Fruit fly (Drosophila melanogaster) whole organism, prepupa: ENCODE results near the gene Or85f.
A peak's percentile ranks its signal among the peaks of the same experiment; 100 is the strongest.

ENCODE experiments used
- Blimp-1 ChIP-seq: fragments of 200-800 bp; sonication (Bioruptor generic); optimal IDR thresholded peaks from 3 replicates; lab custom pipeline; 2017; ENCODE audit warnings: missing biosample characterization, missing genetic modification characterization, mild to moderate bottlenecking, moderate library complexity, missing genetic modification reagents
- CG10631 ChIP-seq: fragments of 200-800 bp; sonication (Bioruptor generic); optimal IDR thresholded peaks from 2 replicates; lab custom pipeline; 2016; ENCODE audit warnings: missing biosample characterization, missing genetic modification characterization
- CG10669 ChIP-seq: fragments of 200-800 bp; sonication (Bioruptor generic); optimal IDR thresholded peaks from 3 replicates; lab custom pipeline; 2018; ENCODE audit warnings: missing biosample characterization, mild to moderate bottlenecking, missing genetic modification characterization, moderate library complexity
- CG11294 ChIP-seq: fragments of 200-800 bp; sonication (Bioruptor generic); IDR thresholded peaks from 2 replicates; pipeline ENCODE4 v1.3.6; 2022; ENCODE audit warnings: missing biosample characterization, missing genetic modification characterization
- CG11762 ChIP-seq: fragments of 200-800 bp; sonication (Bioruptor generic); optimal IDR thresholded peaks from 3 replicates; lab custom pipeline; 2016; ENCODE audit warnings: missing biosample characterization, missing genetic modification characterization; ENCODE audit not compliant: insufficient read depth
- CG15336 ChIP-seq: fragments of 200-800 bp; sonication (Bioruptor generic); IDR thresholded peaks from 2 replicates; pipeline ENCODE4 v1.3.6; 2022; ENCODE audit warnings: missing biosample characterization, missing genetic modification characterization
- CG1621 ChIP-seq: fragments of 200-800 bp; sonication (Bioruptor generic); optimal IDR thresholded peaks from 3 replicates; lab custom pipeline; 2018; ENCODE audit warnings: missing biosample characterization, mild to moderate bottlenecking, missing genetic modification characterization
- CG16779 ChIP-seq: fragments of 200-800 bp; sonication (Bioruptor generic); optimal IDR thresholded peaks from 3 replicates; lab custom pipeline; 2017; ENCODE audit warnings: missing biosample characterization, mild to moderate bottlenecking, missing genetic modification characterization
- CG3032 ChIP-seq: fragments of 200-800 bp; optimal IDR thresholded peaks from 2 replicates; lab custom pipeline; 2019; ENCODE audit warnings: missing biosample characterization, mild to moderate bottlenecking, missing genetic modification characterization, moderate library complexity
- CG31627 ChIP-seq: fragments of 200-800 bp; sonication (Bioruptor generic); optimal IDR thresholded peaks from 3 replicates; lab custom pipeline; 2016; ENCODE audit warnings: missing biosample characterization, missing genetic modification characterization
- CG32006 ChIP-seq: fragments of 200-800 bp; sonication (Bioruptor generic); optimal IDR thresholded peaks from 3 replicates; lab custom pipeline; 2017; ENCODE audit warnings: missing biosample characterization, mild to moderate bottlenecking, missing genetic modification characterization
- CG34406 ChIP-seq: fragments of 200-800 bp; sonication (Bioruptor generic); optimal IDR thresholded peaks from 3 replicates; lab custom pipeline; 2016; ENCODE audit warnings: missing biosample characterization, missing genetic modification characterization
- CG3919 ChIP-seq: fragments of 200-800 bp; sonication (Bioruptor generic); optimal IDR thresholded peaks from 3 replicates; lab custom pipeline; 2016; ENCODE audit warnings: missing biosample characterization, missing genetic modification characterization
- CG4318 ChIP-seq: fragments of 200-800 bp; sonication (Bioruptor generic); optimal IDR thresholded peaks from 3 replicates; lab custom pipeline; 2017; ENCODE audit warnings: missing biosample characterization, mild to moderate bottlenecking, missing genetic modification characterization
- CG6163 ChIP-seq: fragments of 200-800 bp; sonication (Bioruptor generic); IDR thresholded peaks from 3 replicates; pipeline ENCODE4 v1.3.6; 2022; ENCODE audit warnings: missing biosample characterization, missing genetic modification characterization
- CG6276 ChIP-seq: fragments of 200-800 bp; sonication (Bioruptor generic); optimal IDR thresholded peaks from 2 replicates; lab custom pipeline; 2017; ENCODE audit warnings: missing biosample characterization, mild to moderate bottlenecking, missing genetic modification characterization
- CG6792 ChIP-seq: fragments of 200-800 bp; sonication (Bioruptor generic); optimal IDR thresholded peaks from 3 replicates; lab custom pipeline; 2016; ENCODE audit warnings: missing biosample characterization, missing genetic modification characterization
- CG7368 ChIP-seq: fragments of 200-800 bp; sonication (Bioruptor generic); optimal IDR thresholded peaks from 3 replicates; lab custom pipeline; 2016; ENCODE audit warnings: missing biosample characterization, missing genetic modification characterization
- CG8119 ChIP-seq: fragments of 200-800 bp; sonication (Bioruptor generic); IDR thresholded peaks from 3 replicates; pipeline ENCODE4 v1.3.6; 2022; ENCODE audit warnings: missing biosample characterization, missing genetic modification characterization
- CG8319 ChIP-seq: fragments of 200-800 bp; sonication (Bioruptor generic); optimal IDR thresholded peaks from 3 replicates; lab custom pipeline; 2016; ENCODE audit warnings: missing biosample characterization, missing genetic modification characterization
- CG8632 ChIP-seq: fragments of 200-800 bp; sonication (Bioruptor generic); optimal IDR thresholded peaks from 3 replicates; lab custom pipeline; 2016; ENCODE audit warnings: missing biosample characterization, missing genetic modification characterization
- CG9139 ChIP-seq: fragments of 200-800 bp; sonication (Bioruptor generic); optimal IDR thresholded peaks from 3 replicates; lab custom pipeline; 2017; ENCODE audit warnings: missing biosample characterization, mild to moderate bottlenecking, missing genetic modification characterization
- Eip78C ChIP-seq: fragments of 200-800 bp; sonication (Bioruptor generic); peaks from one replicate; lab custom pipeline; 2016; ENCODE audit warnings: missing biosample characterization, missing genetic modification characterization
- Gug ChIP-seq: fragments of 200-800 bp; sonication (Bioruptor generic); IDR thresholded peaks from 2 replicates; pipeline ENCODE4 v1.3.6; 2022; ENCODE audit warnings: missing biosample characterization, missing genetic modification characterization
- Hr38 ChIP-seq: sonication (Bioruptor generic); optimal IDR thresholded peaks from 2 replicates; lab custom pipeline; 2016; ENCODE audit warnings: missing biosample characterization, missing genetic modification characterization
- Hr39 ChIP-seq: fragments of 200-800 bp; sonication (Bioruptor generic); optimal IDR thresholded peaks from 2 replicates; lab custom pipeline; 2016; ENCODE audit warnings: missing biosample characterization, missing genetic modification characterization
- Hr4 ChIP-seq: fragments of 200-800 bp; sonication (Bioruptor generic); optimal IDR thresholded peaks from 3 replicates; lab custom pipeline; 2016; ENCODE audit warnings: missing biosample characterization, missing genetic modification characterization
- Lpt ChIP-seq: fragments of 200-800 bp; sonication (Bioruptor generic); optimal IDR thresholded peaks from 3 replicates; lab custom pipeline; 2016; ENCODE audit warnings: missing biosample characterization, missing genetic modification characterization
- OdsH ChIP-seq: fragments of 200-800 bp; sonication (Bioruptor generic); optimal IDR thresholded peaks from 3 replicates; lab custom pipeline; 2016; ENCODE audit warnings: missing biosample characterization, missing genetic modification characterization
- Smox ChIP-seq: fragments of 200-800 bp; sonication (Bioruptor generic); optimal IDR thresholded peaks from 3 replicates; lab custom pipeline; 2016; ENCODE audit warnings: missing biosample characterization, missing genetic modification characterization
- Sox102F ChIP-seq: fragments of 200-800 bp; sonication (Bioruptor generic); optimal IDR thresholded peaks from 2 replicates; lab custom pipeline; 2016; ENCODE audit warnings: missing biosample characterization, mild to moderate bottlenecking, missing genetic modification characterization
- Sox14 ChIP-seq: fragments of 200-800 bp; sonication (Bioruptor generic); optimal IDR thresholded peaks from 3 replicates; lab custom pipeline; 2016; ENCODE audit warnings: missing biosample characterization, missing genetic modification characterization
- Sox15 ChIP-seq: fragments of 200-800 bp; sonication (Bioruptor generic); optimal IDR thresholded peaks from 3 replicates; lab custom pipeline; 2016; ENCODE audit warnings: missing biosample characterization, missing genetic modification characterization
- achi ChIP-seq: fragments of 200-800 bp; sonication (Bioruptor generic); optimal IDR thresholded peaks from 3 replicates; lab custom pipeline; 2016; ENCODE audit warnings: missing biosample characterization, missing genetic modification characterization
- acj6 ChIP-seq: fragments of 200-800 bp; sonication (Bioruptor generic); optimal IDR thresholded peaks from 3 replicates; lab custom pipeline; 2016; ENCODE audit warnings: missing biosample characterization, missing genetic modification characterization
- cyc ChIP-seq: fragments of 200-800 bp; sonication (Bioruptor generic); optimal IDR thresholded peaks from 3 replicates; lab custom pipeline; 2016; ENCODE audit warnings: missing biosample characterization, missing genetic modification characterization
- dac ChIP-seq: fragments of 200-800 bp; sonication (Bioruptor generic); optimal IDR thresholded peaks from 2 replicates; lab custom pipeline; 2017; ENCODE audit warnings: missing biosample characterization, mild to moderate bottlenecking, missing genetic modification characterization
- eg ChIP-seq: fragments of 200-800 bp; sonication (Bioruptor generic); IDR thresholded peaks from 3 replicates; pipeline ENCODE4 v1.3.6; 2022; ENCODE audit warnings: missing biosample characterization, missing genetic modification characterization
- esn ChIP-seq: fragments of 200-800 bp; sonication (Bioruptor generic); optimal IDR thresholded peaks from 2 replicates; lab custom pipeline; 2016; ENCODE audit warnings: missing biosample characterization, mild to moderate bottlenecking, missing genetic modification characterization, moderate library complexity
- fd85E ChIP-seq: fragments of 200-800 bp; sonication (Bioruptor generic); optimal IDR thresholded peaks from 3 replicates; lab custom pipeline; 2016; ENCODE audit warnings: missing biosample characterization, missing genetic modification characterization
- fkh ChIP-seq: fragments of 200-800 bp; sonication (Bioruptor generic); optimal IDR thresholded peaks from 3 replicates; lab custom pipeline; 2017; ENCODE audit warnings: missing biosample characterization, mild to moderate bottlenecking, missing genetic modification characterization, moderate library complexity
- lz ChIP-seq: fragments of 200-800 bp; sonication (Bioruptor generic); optimal IDR thresholded peaks from 3 replicates; lab custom pipeline; 2016; ENCODE audit warnings: missing biosample characterization, missing genetic modification characterization
- net ChIP-seq: fragments of 200-800 bp; sonication (Bioruptor generic); optimal IDR thresholded peaks from 3 replicates; lab custom pipeline; 2016; ENCODE audit warnings: missing biosample characterization, missing genetic modification characterization
- pdm3 ChIP-seq: fragments of 200-800 bp; sonication (Bioruptor generic); optimal IDR thresholded peaks from 3 replicates; lab custom pipeline; 2016; ENCODE audit warnings: missing biosample characterization, missing genetic modification characterization
- salr ChIP-seq, 2 experiments: fragments of 200-800 bp; sonication (Bioruptor generic); optimal IDR thresholded peaks; 3 replicates each; lab custom pipeline; 2016 to 2018; ENCODE audit warnings: missing biosample characterization in 2 of 2, missing genetic modification characterization in 2 of 2, mild to moderate bottlenecking in 1 of 2
- spab ChIP-seq: fragments of 200-800 bp; sonication (Bioruptor generic); optimal IDR thresholded peaks from 2 replicates; lab custom pipeline; 2017; ENCODE audit warnings: missing biosample characterization, mild to moderate bottlenecking, missing genetic modification characterization, missing genetic modification reagents
- ss ChIP-seq, 2 experiments: fragments of 200-800 bp; sonication (Bioruptor generic); optimal IDR thresholded peaks; 2 replicates in 1 of 2; 3 replicates in 1 of 2; lab custom pipeline; 2017 to 2018; ENCODE audit warnings: mild to moderate bottlenecking in 2 of 2, missing biosample characterization in 2 of 2, missing genetic modification characterization in 2 of 2, moderate library complexity in 1 of 2
- svp ChIP-seq: fragments of 200-800 bp; sonication (Bioruptor generic); peaks from one replicate; lab custom pipeline; 2016; ENCODE audit warnings: missing biosample characterization, missing genetic modification characterization
- vri ChIP-seq: fragments of 200-800 bp; sonication (Bioruptor generic); optimal IDR thresholded peaks from 3 replicates; lab custom pipeline; 2016; ENCODE audit warnings: missing biosample characterization, mild to moderate bottlenecking, missing genetic modification characterization

Gene Or85f

dm6 chr3R:9399074-9399473 lies 1.1 kb downstream of the Or85f start:
- TF ChIP-seq Hr38 (no peak), CG6163 (no peak), CG34406 (GFP tag; lab: Kevin White, UChicago) (no peak), Sox15 (GFP tag; lab: Kevin White, UChicago) (no peak), Sox14 (GFP tag; lab: Kevin White, UChicago) (no peak), CG1621 (tag; lab: Kevin White, UChicago) (no peak)

DNA sequence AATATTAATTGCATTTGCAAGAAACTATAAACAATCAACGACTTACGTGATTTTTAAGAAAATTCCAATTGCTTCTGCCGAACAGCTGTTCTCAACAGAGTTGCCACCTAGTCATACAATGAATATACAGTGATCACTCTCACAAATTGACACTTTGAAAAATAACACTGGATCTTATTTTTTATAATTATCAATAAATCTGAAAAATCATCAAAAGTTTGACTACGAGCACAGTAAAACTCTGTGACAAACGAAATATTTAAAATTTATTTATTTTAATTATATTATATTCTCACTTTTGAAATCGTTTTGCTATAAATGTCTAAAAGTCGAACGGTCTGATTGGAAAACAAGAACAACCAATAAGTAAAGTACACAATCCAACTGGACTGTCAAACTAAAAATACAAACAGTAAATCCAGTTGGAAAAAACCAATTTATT lies 2.0 kb downstream of the Or85f start, which contains the start of gene CG34117:
Gene CG34117, minus strand, starts transcription at position 103 of the 442 bp plus-strand sequence.
- TF ChIP-seq achi (GFP tag; lab: Kevin White, UChicago) (peak; percentile 72), esn (GFP tag; lab: Kevin White, UChicago) (peak; percentile 86), pdm3 (peak; percentile 76), CG15336 (GFP tag; lab: Robert Waterston, UW) (peak; percentile 71), salr (GFP tag; optimal IDR thresholded peaks at IDR 0.05; lab: Kevin White, UChicago) (peak; percentile 10 to 55), Hr38 (no peak), Hr4 (peak; percentile 76), CG6276 (GFP tag; lab: Kevin White, UChicago) (no peak), CG3919 (GFP tag; lab: Kevin White, UChicago) (peak; percentile 78), CG8119 (GFP tag; lab: Robert Waterston, UW) (peak; percentile 65; the same call in 2 of the 3 replicates), fd85E (GFP tag; lab: Kevin White, UChicago) (no peak), svp (GFP tag; lab: Kevin White, UChicago) (peak; percentile 90), lz (GFP tag; lab: Kevin White, UChicago) (peak; percentile 74), spab (peak; percentile 23), CG4318 (GFP tag; lab: Kevin White, UChicago) (no peak), Gug (GFP tag; lab: Robert Waterston, UW) (peak; percentile 61), dac (GFP tag; lab: Kevin White, UChicago) (no peak), net (peak; percentile 74), fkh (peak; percentile 40), CG32006 (GFP tag; lab: Kevin White, UChicago) (peak; percentile 61), CG10631 (GFP tag; lab: Kevin White, UChicago) (peak; percentile 75), Eip78C (peak; percentile 83), Lpt (GFP tag; lab: Kevin White, UChicago) (peak; percentile 45), CG11762 (peak; percentile 41), ss (GFP tag; optimal IDR thresholded peaks at IDR 0.05; lab: Kevin White, UChicago) (peak; percentile 1 to 28), OdsH (peak; percentile 79), CG8319 (GFP tag; lab: Kevin White, UChicago) (peak; percentile 44), vri (GFP tag; lab: Kevin White, UChicago) (peak; percentile 43), CG6163 (peak; percentile 86), CG31627 (GFP tag; lab: Kevin White, UChicago) (peak; percentile 80), CG7368 (peak; percentile 66), Hr39 (peak; percentile 79), CG34406 (GFP tag; lab: Kevin White, UChicago) (peak; percentile 72), CG10669 (peak; percentile 74), Sox14 (GFP tag; lab: Kevin White, UChicago) (peak; percentile 58), Smox (GFP tag; lab: Kevin White, UChicago) (peak; percentile 75), CG8632 (GFP tag; lab: Kevin White, UChicago) (peak; percentile 76), CG16779 (tag; lab: Kevin White, UChicago) (peak; percentile 18), acj6 (GFP tag; lab: Kevin White, UChicago) (peak; percentile 76), CG3032 (tag; lab: Kevin White, UChicago) (peak; percentile 67), eg (GFP tag; lab: Robert Waterston, UW) (peak; percentile 82), cyc (GFP tag; lab: Kevin White, UChicago) (peak; percentile 67), CG1621 (tag; lab: Kevin White, UChicago) (peak; percentile 8), Sox15 (GFP tag; lab: Kevin White, UChicago) (peak; percentile 42), CG6792 (peak; percentile 74), CG9139 (GFP tag; lab: Kevin White, UChicago) (no peak), Blimp-1 (GFP tag; lab: Kevin White, UChicago) (peak; percentile 40), CG11294 (GFP tag; lab: Robert Waterston, UW) (peak; percentile 26; the same call in 1 of the 2 replicates), Sox102F (peak; percentile 65)
